Fruit fly (Drosophila melanogaster): ENCODE data around the gene ko.
A peak's percentile ranks its signal among the peaks of the same experiment; 100 is the strongest.

ko gene

DNA sequence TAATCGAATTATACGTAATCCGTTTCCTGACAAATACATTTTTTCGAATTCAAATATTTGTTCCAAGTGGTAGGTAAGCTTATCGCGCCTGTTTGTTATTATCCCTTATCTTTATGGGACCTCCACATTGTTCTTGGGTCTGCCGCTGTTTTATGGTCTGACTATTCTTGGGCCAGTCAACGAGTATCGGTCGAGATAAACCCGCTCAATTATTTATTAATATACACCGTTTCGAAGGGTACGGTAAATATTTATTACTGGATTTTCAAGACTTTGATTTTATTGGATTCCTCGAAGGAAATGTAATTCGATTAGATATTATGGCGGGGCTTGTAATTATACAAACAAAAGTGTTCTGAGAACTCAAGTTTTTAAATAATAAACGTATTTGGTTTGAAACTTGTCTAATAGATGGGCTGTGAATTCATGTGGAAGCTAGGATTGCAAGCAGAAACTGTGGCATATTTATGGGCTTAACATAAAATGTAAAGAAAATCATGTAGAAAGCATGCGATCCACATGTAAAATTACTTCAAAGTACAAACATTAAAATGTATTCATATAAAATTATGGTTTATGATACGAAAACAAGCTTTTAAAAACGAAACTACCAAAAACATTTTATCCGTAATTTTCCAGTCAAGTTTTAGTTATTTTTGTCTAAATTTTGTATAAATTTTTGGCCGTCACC is 65.6 kb downstream of the ko start, which contains the start of gene CG43072 (continued):
- TF ChIP-seq Met (GFP tag; optimal IDR thresholded peaks at IDR 0.05) (no peak), CG34406 (GFP tag; optimal IDR thresholded peaks at IDR 0.05) (no peak)

DNA sequence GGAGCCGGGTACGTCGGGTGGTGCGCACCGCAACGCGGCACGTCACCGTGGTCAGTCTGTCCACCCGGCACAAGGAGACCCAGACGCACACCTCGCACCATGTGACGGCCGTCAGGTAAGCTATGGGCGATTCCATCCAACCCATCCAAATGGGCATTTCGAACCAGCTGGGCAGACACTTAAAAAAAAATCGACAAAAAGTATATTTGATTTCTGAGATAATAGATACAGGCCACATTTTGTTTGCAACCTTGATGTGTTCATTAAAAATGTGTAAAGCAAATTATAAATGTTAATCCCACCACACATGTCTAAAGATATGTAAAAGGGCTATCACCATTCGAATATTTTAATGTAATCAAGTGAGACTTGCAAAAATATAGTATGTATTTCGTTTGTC is 66.4 kb downstream of the ko start:
- TF ChIP-seq Eip78C (GFP tag) = peak; percentile 69
- TF ChIP-seq dac (GFP tag; optimal IDR thresholded peaks at IDR 0.05) = no peak

DNA sequence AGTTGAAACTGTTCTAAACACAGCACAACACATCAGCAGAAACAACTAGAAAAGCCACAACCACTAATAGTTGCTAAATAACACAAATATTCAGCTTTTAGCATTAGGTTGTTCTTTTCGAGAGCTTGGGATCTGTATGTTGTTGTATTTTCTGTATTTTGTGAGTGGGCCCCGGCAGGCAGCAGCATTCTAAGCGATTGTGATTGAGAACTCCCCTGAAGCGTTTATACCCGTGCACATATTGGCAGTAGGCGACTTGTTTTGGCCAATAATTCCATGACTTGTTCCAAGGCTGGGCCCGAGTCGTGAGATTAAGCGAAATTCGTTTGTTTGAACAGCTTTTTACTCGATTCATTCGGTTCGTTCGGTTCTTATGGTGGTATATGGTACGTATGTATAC is 69.0 kb downstream of the ko start:
- TF ChIP-seq CG9139 (GFP tag; optimal IDR thresholded peaks at IDR 0.05) = no peak
- TF ChIP-seq fkh (GFP tag; optimal IDR thresholded peaks at IDR 0.05) = peak; percentile 52
- no peak for TF ChIP-seq OdsH (GFP tag; optimal IDR thresholded peaks at IDR 0.05)
- TF ChIP-seq CG6276 (GFP tag; optimal IDR thresholded peaks at IDR 0.05) = no peak
- TF ChIP-seq pdm3 (GFP tag; optimal IDR thresholded peaks at IDR 0.05) = no peak
- TF ChIP-seq topi (GFP tag; optimal IDR thresholded peaks at IDR 0.05) = no peak

DNA sequence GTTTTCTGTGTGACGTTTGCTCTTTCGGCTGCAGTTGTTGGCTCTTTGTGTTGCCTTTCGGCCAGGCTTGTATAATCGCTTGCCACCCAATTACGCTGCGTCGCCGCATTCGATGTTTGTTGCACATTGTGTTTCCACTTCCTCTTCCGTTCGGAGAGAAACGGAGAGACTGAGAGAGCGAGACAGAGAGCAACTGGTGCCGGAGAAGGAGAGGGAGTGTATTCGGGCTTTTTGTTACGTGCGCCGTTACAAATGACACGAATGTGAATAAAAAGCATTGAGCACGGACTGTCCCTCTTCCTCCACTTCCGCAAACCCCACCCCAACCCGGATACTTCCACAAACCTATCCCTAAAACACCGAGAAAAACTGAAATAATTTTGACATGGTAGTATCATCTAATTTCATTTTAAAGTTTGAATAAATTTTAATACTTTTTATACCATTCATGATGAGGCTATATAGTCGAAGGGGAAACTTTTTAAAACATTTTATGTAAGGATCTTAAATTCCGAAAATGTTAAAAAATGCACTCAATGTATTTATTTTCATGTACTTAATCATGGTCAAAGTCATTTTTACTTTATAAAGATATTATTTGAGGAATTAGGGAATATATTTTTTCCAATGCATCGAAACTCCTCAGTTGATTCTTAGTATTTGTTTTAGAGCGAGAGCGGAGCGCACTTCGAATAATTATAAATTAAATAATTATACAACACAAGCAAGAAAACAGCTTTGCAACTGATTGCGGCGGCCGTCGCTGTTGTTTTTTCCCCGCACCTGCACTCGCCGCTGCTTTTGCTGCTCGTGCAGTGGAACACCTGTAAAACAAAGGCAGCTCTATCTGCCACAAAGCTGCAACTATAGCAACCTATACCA is 70.5 kb downstream of the ko start:
- TF ChIP-seq Smox (GFP tag; optimal IDR thresholded peaks at IDR 0.05) (peak; percentile 70), Lpt (GFP tag; optimal IDR thresholded peaks at IDR 0.05) (peak; percentile 26), Met (GFP tag; optimal IDR thresholded peaks at IDR 0.05) (peak; percentile 74), Sox15 (GFP tag; optimal IDR thresholded peaks at IDR 0.05) (peak; percentile 23), Ets96B (tag; optimal IDR thresholded peaks at IDR 0.05) (peak; percentile 12), Ets21C (GFP tag; optimal IDR thresholded peaks at IDR 0.05) (peak; percentile 20), CG6792 (GFP tag; optimal IDR thresholded peaks at IDR 0.05) (peak; percentile 39), eg (GFP tag; IDR thresholded peaks at IDR 0.05) (peak; percentile 44; the same call in 2 of the 3 replicates), CG31627 (GFP tag; optimal IDR thresholded peaks at IDR 0.05) (peak; percentile 64), CG11902 (GFP tag; optimal IDR thresholded peaks at IDR 0.05) (peak; percentile 0), Eip75B (GFP tag; optimal IDR thresholded peaks at IDR 0.05) (peak; percentile 33), OdsH (GFP tag; optimal IDR thresholded peaks at IDR 0.05) (peak; percentile 59), CG3919 (GFP tag; optimal IDR thresholded peaks at IDR 0.05) (peak; percentile 43), Sox14 (GFP tag; optimal IDR thresholded peaks at IDR 0.05) (peak; percentile 22), CG11294 (GFP tag; IDR thresholded peaks at IDR 0.05) (no peak), fkh (GFP tag; optimal IDR thresholded peaks at IDR 0.05) (no peak), Sox102F (GFP tag; optimal IDR thresholded peaks at IDR 0.05) (peak; percentile 17), CG3032 (tag; optimal IDR thresholded peaks at IDR 0.05) (peak; percentile 17), Hr38 (GFP tag; optimal IDR thresholded peaks at IDR 0.05) (no peak), CG34406 (GFP tag; optimal IDR thresholded peaks at IDR 0.05) (peak; percentile 41), esn (GFP tag; optimal IDR thresholded peaks at IDR 0.05) (peak; percentile 73), CG10631 (GFP tag; optimal IDR thresholded peaks at IDR 0.05) (peak; percentile 54), CG8119 (GFP tag; IDR thresholded peaks at IDR 0.05) (peak; percentile 65), svp (GFP tag) (no peak), CG6276 (GFP tag; optimal IDR thresholded peaks at IDR 0.05) (no peak), CG7368 (GFP tag; optimal IDR thresholded peaks at IDR 0.05) (no peak), CG8632 (GFP tag; optimal IDR thresholded peaks at IDR 0.05) (peak; percentile 58), Gug (GFP tag; IDR thresholded peaks at IDR 0.05) (no peak; the same call in 1 of the 2 replicates), CG6808 (GFP tag; optimal IDR thresholded peaks at IDR 0.05) (no peak), Blimp-1 (GFP tag; optimal IDR thresholded peaks at IDR 0.05) (peak; percentile 1), dsx (GFP tag; optimal IDR thresholded peaks at IDR 0.05; ENCODE audit: poor library complexity, severe bottlenecking) (no peak), fd59A (GFP tag; optimal IDR thresholded peaks at IDR 0.05) (no peak), CG10669 (GFP tag; optimal IDR thresholded peaks at IDR 0.05) (peak; percentile 40), CG9139 (GFP tag; optimal IDR thresholded peaks at IDR 0.05) (no peak), achi (GFP tag; optimal IDR thresholded peaks at IDR 0.05) (peak; percentile 62), CG6854 (GFP tag; optimal IDR thresholded peaks at IDR 0.05) (peak; percentile 45), Hr39 (GFP tag; optimal IDR thresholded peaks at IDR 0.05) (peak; percentile 54), lz (GFP tag; optimal IDR thresholded peaks at IDR 0.05) (peak; percentile 55), net (GFP tag; optimal IDR thresholded peaks at IDR 0.05) (peak; percentile 49)
